Worm (Caenorhabditis elegans): ENCODE results near the gene scl-23.

The scl-23 gene

ce11 chrIV:102848-103247, 13.0 kb upstream of the scl-23 start (continued):
- peak in 1 of 2 experiments; percentile 46 for TF ChIP-seq lsy-2 (tag; optimal IDR thresholded peaks at IDR 0.05)
- no peak for TF ChIP-seq zag-1 (tag; optimal IDR thresholded peaks at IDR 0.05)
- peak; percentile 44 for TF ChIP-seq nhr-47 (tag; optimal IDR thresholded peaks at IDR 0.05)
- no peak for TF ChIP-seq tlp-1 (tag; optimal IDR thresholded peaks at IDR 0.05)
- peak; percentile 94 for TF ChIP-seq grh-1 (GFP tag; IDR thresholded peaks at IDR 0.05)
- peak; percentile 7 for TF ChIP-seq lin-13 (GFP tag; optimal IDR thresholded peaks at IDR 0.05)
- TF ChIP-seq mef-2 (tag; optimal IDR thresholded peaks at IDR 0.05), result no peak
- peak; percentile 51 for TF ChIP-seq tbx-2 (tag; optimal IDR thresholded peaks at IDR 0.05)
- TF ChIP-seq F16B12.6 (tag; optimal IDR thresholded peaks at IDR 0.05), result no peak
- TF ChIP-seq unc-62 (GFP tag; optimal IDR thresholded peaks at IDR 0.05), result no peak
- no peak for TF ChIP-seq nhr-11 (tag; optimal IDR thresholded peaks at IDR 0.05)
- no peak for TF ChIP-seq fkh-4 (tag; optimal IDR thresholded peaks at IDR 0.05; ENCODE audit: borderline replicate concordance)
- no peak for TF ChIP-seq egl-27 (tag; optimal IDR thresholded peaks at IDR 0.05)
- TF ChIP-seq dpl-1 (GFP tag; optimal IDR thresholded peaks at IDR 0.05), result peak in 1 of 3 experiments; percentile 10
- no peak for TF ChIP-seq nhr-84 (tag; optimal IDR thresholded peaks at IDR 0.05)
- TF ChIP-seq lir-3 (tag; optimal IDR thresholded peaks at IDR 0.05; ENCODE audit: poor library complexity), result no peak
- TF ChIP-seq ztf-11 (tag; optimal IDR thresholded peaks at IDR 0.05), result no peak
- TF ChIP-seq ceh-63 (GFP tag; optimal IDR thresholded peaks at IDR 0.05), result no peak
- no peak for TF ChIP-seq pag-3 (tag; optimal IDR thresholded peaks at IDR 0.05; ENCODE audit: borderline replicate concordance, insufficient read depth)
- no peak for TF ChIP-seq irx-1 (tag; optimal IDR thresholded peaks at IDR 0.05)
- TF ChIP-seq nhr-85 (tag), result peak; percentile 97
- no peak for TF ChIP-seq sox-4 (tag; optimal IDR thresholded peaks at IDR 0.05)
- TF ChIP-seq sup-37 (GFP tag; optimal IDR thresholded peaks at IDR 0.05), result no peak
- peak; percentile 36 for TF ChIP-seq unc-130 (tag; optimal IDR thresholded peaks at IDR 0.05)
- TF ChIP-seq swsn-7 (tag; optimal IDR thresholded peaks at IDR 0.05), result peak; percentile 5
- TF ChIP-seq sptf-1 (tag; optimal IDR thresholded peaks at IDR 0.05), result no peak
- TF ChIP-seq hlh-4 (tag; optimal IDR thresholded peaks at IDR 0.05), result no peak
- peak in 1 of 2 experiments; percentile 61 for TF ChIP-seq lin-35 (GFP tag; optimal IDR thresholded peaks at IDR 0.05)
- TF ChIP-seq ceh-8 (GFP tag; optimal IDR thresholded peaks at IDR 0.05), result peak; percentile 48
- no peak for TF ChIP-seq nhr-12 (tag; optimal IDR thresholded peaks at IDR 0.05)
- TF ChIP-seq isw-1 (GFP tag; IDR thresholded peaks at IDR 0.05), result no peak
- TF ChIP-seq nhr-77 (tag; optimal IDR thresholded peaks at IDR 0.05), result no peak
- no peak for TF ChIP-seq ceh-90 (tag; optimal IDR thresholded peaks at IDR 0.05)

ce11 chrIV:97681-98080, 7.8 kb upstream of the scl-23 start:
- no peak for TF ChIP-seq unc-98 (GFP tag; IDR thresholded peaks at IDR 0.05)
- TF ChIP-seq ama-1 (optimal IDR thresholded peaks at IDR 0.05), result no peak
- peak; percentile 24 for TF ChIP-seq fkh-10 (GFP tag; optimal IDR thresholded peaks at IDR 0.05)
- TF ChIP-seq lin-14 (GFP tag; optimal IDR thresholded peaks at IDR 0.05), result peak; percentile 6

DNA sequence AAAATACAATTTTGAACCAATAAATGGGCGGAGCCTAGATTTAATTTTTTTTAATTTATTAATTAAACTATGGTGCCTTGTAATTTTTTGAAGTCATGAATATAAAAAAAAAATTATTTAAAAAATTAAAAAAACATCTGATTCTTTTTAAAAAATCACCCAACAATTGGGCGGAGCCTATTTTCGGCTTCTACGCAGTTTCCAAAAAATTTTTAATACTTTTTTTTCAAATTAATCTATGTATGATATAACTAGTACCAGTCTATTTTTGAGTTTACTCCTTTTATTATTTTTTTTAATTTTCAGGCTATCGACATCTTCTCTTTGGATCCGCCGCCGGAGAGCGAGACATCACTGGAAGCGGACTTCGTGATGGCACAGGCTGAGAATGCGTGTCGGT, 1.8 kb upstream of the scl-23 start, which contains the start of gene tpa-1:
TSS of gene tpa-1 (plus strand) at position 301 of the 400 bp plus-strand sequence.
- TF ChIP-seq ztf-11 (tag; optimal IDR thresholded peaks at IDR 0.05) (no peak), isw-1 (GFP tag; IDR thresholded peaks at IDR 0.05) (no peak), unc-98 (GFP tag; IDR thresholded peaks at IDR 0.05) (no peak), ztf-4 (tag; optimal IDR thresholded peaks at IDR 0.05) (no peak), pax-3 (tag; optimal IDR thresholded peaks at IDR 0.05) (no peak), zip-4 (GFP tag; optimal IDR thresholded peaks at IDR 0.05) (no peak), nhr-71 (tag; optimal IDR thresholded peaks at IDR 0.05) (no peak), mab-9 (GFP tag; IDR thresholded peaks at IDR 0.05) (no peak), ets-5 (GFP tag; IDR thresholded peaks at IDR 0.05) (no peak), lin-14 (GFP tag; optimal IDR thresholded peaks at IDR 0.05) (no peak), skn-1 (tag; optimal IDR thresholded peaks at IDR 0.05) (no peak), elt-3 (tag; optimal IDR thresholded peaks at IDR 0.05) (no peak), mep-1 (tag; optimal IDR thresholded peaks at IDR 0.05) (no peak), zag-1 (tag; optimal IDR thresholded peaks at IDR 0.05) (no peak), F16B12.6 (tag; optimal IDR thresholded peaks at IDR 0.05) (no peak), pqm-1 (tag; optimal IDR thresholded peaks at IDR 0.05) (no peak), lin-35 (GFP tag; optimal IDR thresholded peaks at IDR 0.05) (no peak), tlp-1 (tag; optimal IDR thresholded peaks at IDR 0.05) (no peak), mef-2 (tag; optimal IDR thresholded peaks at IDR 0.05) (no peak)
